Worm (Caenorhabditis elegans): ENCODE data around the gene nhr-181.

The nhr-181 gene

ce11 chrV:4143034-4143433 is 48.2 kb downstream of the nhr-181 start:
- TF ChIP-seq repo-1 (tag; optimal IDR thresholded peaks at IDR 0.05) (no peak), unc-62 (GFP tag; optimal IDR thresholded peaks at IDR 0.05) (no peak), ztf-3 (GFP tag; optimal IDR thresholded peaks at IDR 0.05) (no peak), madf-8 (GFP tag; conservative IDR thresholded peaks at IDR 0.05) (no peak; the same call in 1 of the 2 replicates), ztf-6 (GFP tag; IDR thresholded peaks at IDR 0.05) (no peak), sea-2 (GFP tag; IDR thresholded peaks at IDR 0.05) (no peak), lin-35 (GFP tag; optimal IDR thresholded peaks at IDR 0.05) (peak in 1 of 3 experiments; percentile 47), dox-1 (GFP tag; IDR thresholded peaks at IDR 0.05) (peak; percentile 72), die-1 (tag; optimal IDR thresholded peaks at IDR 0.05) (no peak), madf-10 (tag; optimal IDR thresholded peaks at IDR 0.05) (no peak), egl-18 (GFP tag; IDR thresholded peaks at IDR 0.05) (no peak), let-607 (tag; optimal IDR thresholded peaks at IDR 0.05) (no peak), snpc-1.1 (tag; optimal IDR thresholded peaks at IDR 0.05; ENCODE audit: insufficient read depth) (no peak), sptf-2 (GFP tag; optimal IDR thresholded peaks at IDR 0.05) (no peak), F39B2.1 (GFP tag; IDR thresholded peaks at IDR 0.05) (no peak), B0019.2 (GFP tag; conservative IDR thresholded peaks at IDR 0.05) (no peak), lsl-1 (GFP tag; optimal IDR thresholded peaks at IDR 0.05) (peak; percentile 3), C17E4.6 (GFP tag; IDR thresholded peaks at IDR 0.05) (no peak), fkh-3 (tag; optimal IDR thresholded peaks at IDR 0.05) (no peak), nfya-1 (tag; optimal IDR thresholded peaks at IDR 0.05; ENCODE audit: borderline replicate concordance, insufficient read depth) (no peak), egl-44 (GFP tag; IDR thresholded peaks at IDR 0.05) (no peak), ceh-40 (GFP tag; IDR thresholded peaks at IDR 0.05) (no peak), D2030.7 (GFP tag; IDR thresholded peaks at IDR 0.05) (no peak), zim-3 (tag; optimal IDR thresholded peaks at IDR 0.05) (no peak), hsf-1 (GFP tag; IDR thresholded peaks at IDR 0.05) (no peak), ztf-25 (GFP tag; IDR thresholded peaks at IDR 0.05) (no peak), ztf-18 (tag; optimal IDR thresholded peaks at IDR 0.05) (no peak), dpff-1 (tag; optimal IDR thresholded peaks at IDR 0.05) (no peak), nhr-179 (tag; optimal IDR thresholded peaks at IDR 0.05) (no peak), attf-3 (GFP tag; conservative IDR thresholded peaks at IDR 0.05) (no peak), F37B4.10 (GFP tag; IDR thresholded peaks at IDR 0.05) (no peak), lin-54 (GFP tag; optimal IDR thresholded peaks at IDR 0.05) (peak; percentile 44), tlf-1 (GFP tag; optimal IDR thresholded peaks at IDR 0.05) (no peak), Y79H2A.3 (GFP tag; conservative IDR thresholded peaks at IDR 0.05) (no peak), gei-17 (GFP tag; optimal IDR thresholded peaks at IDR 0.05) (no peak), hlh-12 (tag; optimal IDR thresholded peaks at IDR 0.05) (no peak), ceh-27 (GFP tag; optimal IDR thresholded peaks at IDR 0.05) (peak; percentile 29), ztf-22 (GFP tag; optimal IDR thresholded peaks at IDR 0.05) (no peak), nhr-27 (tag; optimal IDR thresholded peaks at IDR 0.05) (no peak), lsy-27 (tag; optimal IDR thresholded peaks at IDR 0.05; ENCODE audit: borderline replicate concordance, insufficient read depth) (no peak), F57A8.1 (GFP tag; optimal IDR thresholded peaks at IDR 0.05) (no peak), somi-1 (GFP tag; optimal IDR thresholded peaks at IDR 0.05) (no peak), nhr-120 (GFP tag; IDR thresholded peaks at IDR 0.05) (no peak), nfya-2 (GFP tag; IDR thresholded peaks at IDR 0.05) (no peak), egrh-3 (GFP tag; IDR thresholded peaks at IDR 0.05) (no peak), zfh-2 (GFP tag; conservative IDR thresholded peaks at IDR 0.05) (no peak; the same call in 1 of the 2 replicates), Y95B8A.8 (GFP tag; IDR thresholded peaks at IDR 0.05) (no peak), sdz-38 (tag; optimal IDR thresholded peaks at IDR 0.05) (no peak), lir-1 (GFP tag; conservative IDR thresholded peaks at IDR 0.05) (no peak)

Data from whole organism, young adult.